Fruit fly (Drosophila melanogaster): Measurements from ENCODE around the gene Sry-beta.

DNA sequence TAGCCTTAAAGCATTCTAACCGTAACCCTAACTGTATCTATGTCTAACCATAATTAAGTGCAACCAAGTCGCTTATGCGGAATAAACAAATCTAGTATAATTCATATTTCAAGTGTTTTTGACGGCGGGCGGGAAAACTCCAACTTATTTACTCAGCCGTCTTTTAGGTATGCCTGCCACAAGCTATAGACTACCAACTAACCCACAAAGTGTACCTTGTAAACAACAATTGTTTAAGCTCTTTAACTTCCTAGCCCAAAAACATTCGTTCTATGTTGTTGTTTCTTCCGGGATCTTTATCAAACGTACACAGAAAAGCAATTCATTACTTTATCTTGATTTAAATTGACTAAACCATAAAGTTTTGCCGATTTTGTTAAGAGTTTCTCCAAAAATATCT, 48.8 kb upstream of the Sry-beta start:
- TF ChIP-seq CG10147 (GFP tag; optimal IDR thresholded peaks at IDR 0.05) (no peak), CG8359 (GFP tag; optimal IDR thresholded peaks at IDR 0.05; ENCODE audit: borderline replicate concordance) (no peak), ara (GFP tag; IDR thresholded peaks at IDR 0.05) (no peak), Dfd (GFP tag; optimal IDR thresholded peaks at IDR 0.05) (no peak), Ada2b (GFP tag; IDR thresholded peaks at IDR 0.05) (no peak), dmrt99B (tag; optimal IDR thresholded peaks at IDR 0.05) (no peak), CG32772 (GFP tag; IDR thresholded peaks at IDR 0.05) (no peak), CG14667 (GFP tag; IDR thresholded peaks at IDR 0.05) (no peak), CG12744 (GFP tag; optimal IDR thresholded peaks at IDR 0.05) (no peak), Nf-YB (GFP tag; optimal IDR thresholded peaks at IDR 0.05) (no peak), pan (optimal IDR thresholded peaks at IDR 0.05) (no peak), pan (GFP tag; optimal IDR thresholded peaks at IDR 0.05 in 1 of 2, IDR thresholded peaks at IDR 0.05 in 1 of 2) (no peak), zfh2 (GFP tag; optimal IDR thresholded peaks at IDR 0.05) (no peak), CG13624 (GFP tag; optimal IDR thresholded peaks at IDR 0.05) (no peak)

Measured in whole organism, embryonic.